Worm (Caenorhabditis elegans): ENCODE data around the gene W04G3.10.

W04G3.10 gene

DNA sequence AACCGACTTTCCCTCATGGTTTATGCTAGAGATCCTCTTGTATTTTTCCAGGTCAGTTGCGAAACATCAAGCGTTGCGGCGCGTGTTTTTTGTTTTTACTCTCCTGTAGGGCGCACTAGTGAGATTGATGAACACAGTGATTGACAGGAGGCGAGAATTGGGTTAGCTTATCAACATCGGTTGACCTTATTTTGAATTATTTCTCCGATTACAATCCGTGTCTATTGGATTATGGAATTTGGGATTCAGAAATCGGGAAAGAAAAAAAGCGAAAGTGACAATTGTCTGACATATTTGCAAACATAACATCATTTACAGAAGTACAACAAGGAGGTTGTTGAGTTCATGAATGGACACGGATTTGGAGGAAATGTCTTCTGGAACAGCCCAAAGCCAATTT lies 17.1 kb downstream of the W04G3.10 start:
- no peak for TF ChIP-seq Y22D7AL.16 (tag; optimal IDR thresholded peaks at IDR 0.05)
- TF ChIP-seq unc-3 (GFP tag; conservative IDR thresholded peaks at IDR 0.05) = no peak
- TF ChIP-seq unc-3 (tag; optimal IDR thresholded peaks at IDR 0.05) = no peak
- TF ChIP-seq zip-5 (tag; optimal IDR thresholded peaks at IDR 0.05) = no peak
- no peak for TF ChIP-seq odd-2 (tag; optimal IDR thresholded peaks at IDR 0.05)
- no peak for TF ChIP-seq pat-9 (tag; optimal IDR thresholded peaks at IDR 0.05)
- no peak for TF ChIP-seq lin-11 (tag; optimal IDR thresholded peaks at IDR 0.05)
- TF ChIP-seq dmd-4 (tag; optimal IDR thresholded peaks at IDR 0.05; ENCODE audit: borderline replicate concordance) = no peak

DNA sequence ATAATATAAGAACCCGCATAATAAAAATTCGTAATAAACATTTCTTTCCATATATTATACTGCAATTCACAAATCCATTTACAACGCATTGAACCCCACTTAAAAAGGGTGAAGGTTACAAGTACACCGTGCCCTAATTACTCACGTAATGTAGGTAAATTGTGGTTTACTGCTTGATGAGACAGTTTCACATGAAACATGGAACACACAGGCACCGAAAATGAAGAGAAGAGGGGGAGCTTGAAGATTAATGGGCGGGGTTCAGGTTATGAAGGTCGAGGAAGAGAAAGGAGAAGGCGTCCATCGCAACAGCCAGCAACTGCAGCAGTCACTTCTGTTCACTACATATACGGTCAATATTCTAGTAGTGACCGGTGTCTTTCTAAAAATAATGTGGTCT lies 18.3 kb downstream of the W04G3.10 start, which contains the start of gene lpr-6:
Gene lpr-6 (plus strand): TSS at position 251 of the 400 bp plus-strand sequence.
- no peak for TF ChIP-seq pha-2 (tag; optimal IDR thresholded peaks at IDR 0.05)
- peak; percentile 19 for TF ChIP-seq ama-1 (optimal IDR thresholded peaks at IDR 0.05)
- peak; percentile 2 for TF ChIP-seq ceh-31 (tag; optimal IDR thresholded peaks at IDR 0.05)

DNA sequence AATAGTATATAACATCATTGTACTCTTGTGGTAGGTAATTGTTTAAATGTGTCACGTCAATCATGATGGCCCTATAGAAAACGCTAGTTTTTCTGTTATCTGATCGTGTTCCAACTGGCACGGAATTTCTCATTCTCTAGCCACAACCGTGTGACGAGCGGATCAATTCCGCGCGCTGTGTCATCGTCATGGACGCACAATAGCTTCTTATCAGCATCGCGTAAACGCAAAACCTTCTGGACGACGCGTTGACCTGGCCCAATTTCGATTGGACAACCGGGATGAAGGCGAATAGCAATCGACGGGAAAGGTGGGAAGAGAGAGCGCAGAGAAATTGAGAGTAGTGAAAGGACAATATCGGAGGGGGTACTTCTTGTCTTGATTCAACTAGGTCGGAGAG lies 21.0 kb downstream of the W04G3.10 start, which contains the start of gene lpr-3:
Gene lpr-3 (plus strand): TSS at position 374 of the 400 bp plus-strand sequence.
- TF ChIP-seq unc-55 (GFP tag; optimal IDR thresholded peaks at IDR 0.05) (peak; percentile 63), rnt-1 (tag; optimal IDR thresholded peaks at IDR 0.05) (peak; percentile 74), pros-1 (tag; optimal IDR thresholded peaks at IDR 0.05) (peak; percentile 0), ceh-31 (tag; optimal IDR thresholded peaks at IDR 0.05) (peak; percentile 4), unc-86 (tag; optimal IDR thresholded peaks at IDR 0.05) (no peak), ceh-22 (tag; optimal IDR thresholded peaks at IDR 0.05) (no peak), sox-2 (GFP tag; IDR thresholded peaks at IDR 0.05) (no peak), nfya-1 (tag; optimal IDR thresholded peaks at IDR 0.05) (peak; percentile 54)

DNA sequence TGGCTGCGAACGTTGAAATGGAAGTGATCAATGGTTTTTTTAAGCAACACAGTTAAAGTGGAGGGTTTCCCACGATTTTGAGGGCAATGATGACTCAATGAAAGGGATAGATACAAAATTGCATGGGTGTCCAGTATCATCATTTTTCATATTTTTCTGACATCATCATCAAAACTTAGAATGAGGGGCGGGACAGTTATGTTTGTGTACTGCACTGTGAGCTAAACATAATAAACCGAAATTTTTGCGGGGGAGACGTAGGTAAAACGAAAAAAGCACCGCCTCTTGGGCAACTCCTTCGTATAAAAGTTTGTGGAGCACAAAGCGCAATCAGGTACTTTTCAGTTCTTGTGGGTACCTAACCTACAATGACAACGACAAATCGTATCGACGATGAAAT lies 24.4 kb downstream of the W04G3.10 start, which contains the start of gene C09F12.2:
Gene C09F12.2 (plus strand): TSS at position 301 of the 400 bp plus-strand sequence.
- no peak for TF ChIP-seq unc-42 (tag; optimal IDR thresholded peaks at IDR 0.05)
- no peak for TF ChIP-seq pag-3 (tag; optimal IDR thresholded peaks at IDR 0.05; ENCODE audit: borderline replicate concordance)
- TF ChIP-seq rnt-1 (tag; optimal IDR thresholded peaks at IDR 0.05) = no peak
- no peak for TF ChIP-seq unc-55 (GFP tag; optimal IDR thresholded peaks at IDR 0.05)
- no peak for TF ChIP-seq hlh-15 (tag; optimal IDR thresholded peaks at IDR 0.05)
- TF ChIP-seq pros-1 (tag; optimal IDR thresholded peaks at IDR 0.05) = no peak

DNA sequence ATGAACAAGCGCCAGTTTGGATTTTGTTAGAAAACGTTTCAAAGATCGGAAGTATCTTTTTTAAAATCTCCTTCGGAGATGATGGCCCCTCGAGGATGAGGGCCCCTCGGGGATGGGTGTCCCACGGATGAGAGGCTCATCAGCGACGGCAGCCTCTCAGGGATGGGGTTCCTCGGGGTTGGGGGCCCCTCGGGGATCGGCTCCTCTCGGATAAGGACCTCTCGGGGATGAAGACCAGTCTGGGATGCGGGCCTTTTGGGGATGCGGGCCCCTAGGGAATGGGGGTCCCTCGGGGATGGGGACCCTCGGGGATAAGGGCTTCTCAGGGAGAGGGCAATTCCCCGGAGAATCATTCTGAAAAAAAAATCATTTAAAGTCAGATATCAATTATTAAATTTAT lies 27.7 kb downstream of the W04G3.10 start:
- TF ChIP-seq unc-86 (tag; optimal IDR thresholded peaks at IDR 0.05) (no peak), ceh-18 (tag; optimal IDR thresholded peaks at IDR 0.05) (no peak), ceh-6 (GFP tag; optimal IDR thresholded peaks at IDR 0.05) (no peak), T23F11.4 (GFP tag; optimal IDR thresholded peaks at IDR 0.05) (no peak), K02D7.2 (tag; optimal IDR thresholded peaks at IDR 0.05) (no peak), zip-5 (tag; optimal IDR thresholded peaks at IDR 0.05) (no peak), pros-1 (tag; optimal IDR thresholded peaks at IDR 0.05) (no peak)

DNA sequence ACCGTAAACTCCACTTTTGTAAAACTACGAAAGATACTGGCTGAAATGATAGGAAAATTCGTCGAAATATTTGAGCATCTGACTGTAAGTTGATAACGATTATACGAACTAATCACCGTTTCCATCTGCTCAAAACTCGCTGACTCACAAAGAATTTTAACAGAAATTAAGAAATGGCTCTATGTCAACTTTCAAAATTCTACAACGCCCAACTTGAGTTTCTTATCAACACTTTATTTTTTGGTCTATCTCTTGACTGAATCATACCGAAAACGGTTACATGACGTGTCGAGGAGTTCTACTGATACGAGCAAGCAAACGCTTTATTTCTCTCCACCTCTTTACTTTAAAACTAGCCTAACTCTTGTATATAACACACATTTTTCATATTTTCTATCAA lies 30.9 kb downstream of the W04G3.10 start, which contains the start of gene clc-1:
Gene clc-1 (plus strand): TSS at position 264 of the 400 bp plus-strand sequence.
- no peak for TF ChIP-seq pag-3 (tag; optimal IDR thresholded peaks at IDR 0.05; ENCODE audit: borderline replicate concordance)
- no peak for TF ChIP-seq mec-3 (tag; optimal IDR thresholded peaks at IDR 0.05; ENCODE audit: borderline replicate concordance)
- peak; percentile 59 for TF ChIP-seq elt-2 (tag; optimal IDR thresholded peaks at IDR 0.05)

DNA sequence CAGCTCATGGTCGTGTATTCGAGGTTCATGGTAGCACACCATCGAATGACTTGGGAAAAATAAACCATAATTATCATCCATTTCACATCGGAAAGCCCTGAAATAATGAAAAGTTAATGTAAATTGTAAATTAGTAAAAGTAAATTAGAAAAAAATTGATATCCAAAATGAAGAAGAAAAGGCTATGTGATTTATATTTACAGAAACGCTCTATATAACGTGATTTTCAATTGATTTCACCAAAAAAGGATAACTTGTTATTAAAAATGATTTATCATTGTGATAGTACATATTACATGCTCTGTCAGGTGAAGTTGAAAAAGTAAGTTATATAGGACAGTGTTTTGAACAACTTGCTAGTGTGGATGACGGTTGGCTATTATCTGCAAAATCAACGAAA lies 35.3 kb downstream of the W04G3.10 start, which contains the start of gene C09F12.3:
Gene C09F12.3 (minus strand): TSS at position 101 of the 400 bp plus-strand sequence.
- TF ChIP-seq dmd-4 (tag; optimal IDR thresholded peaks at IDR 0.05; ENCODE audit: borderline replicate concordance) = no peak
- TF ChIP-seq fax-1 (tag; optimal IDR thresholded peaks at IDR 0.05) = no peak
